Fruit fly (Drosophila melanogaster): ENCODE data around the gene CG32447.

Gene CG32447

DNA sequence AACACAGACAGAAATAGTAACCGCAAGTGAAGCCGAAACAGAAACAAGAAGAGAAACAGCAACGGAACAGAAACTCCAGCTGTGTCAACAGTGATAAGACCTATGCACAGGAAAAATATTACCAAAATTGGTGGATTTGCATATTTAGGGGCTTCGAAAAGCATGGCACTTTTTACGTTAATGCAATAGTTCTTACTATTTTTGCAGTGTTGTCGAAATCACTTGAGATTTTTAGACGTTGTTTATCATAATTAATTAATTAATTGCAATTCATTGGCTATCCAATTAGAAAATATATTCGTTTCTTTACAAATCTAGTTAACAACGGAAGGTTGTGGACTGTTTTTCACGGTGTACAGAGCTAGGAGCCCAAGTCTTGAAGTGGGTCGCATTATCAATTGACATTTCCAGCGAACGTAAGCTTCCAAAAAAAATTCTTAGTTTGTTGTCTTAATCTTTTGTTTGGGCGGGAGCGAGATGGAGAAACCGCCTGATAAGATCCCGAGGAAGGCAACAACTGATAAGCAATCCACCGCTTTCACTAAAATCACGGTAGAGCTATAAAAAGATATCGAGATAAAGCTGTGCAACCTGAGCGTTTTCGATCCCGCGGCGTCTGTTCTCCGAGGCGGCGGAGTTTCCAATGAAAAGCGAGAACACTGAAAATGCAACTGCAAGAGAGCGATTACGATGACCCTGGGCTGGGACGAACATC, 21.0 kb upstream of the CG32447 start:
- TF ChIP-seq tj (GFP tag; optimal IDR thresholded peaks at IDR 0.05): peak; percentile 48
- no peak for TF ChIP-seq CG5204 (GFP tag; optimal IDR thresholded peaks at IDR 0.05)
- TF ChIP-seq bab1 (GFP tag; optimal IDR thresholded peaks at IDR 0.05): peak; percentile 13

DNA sequence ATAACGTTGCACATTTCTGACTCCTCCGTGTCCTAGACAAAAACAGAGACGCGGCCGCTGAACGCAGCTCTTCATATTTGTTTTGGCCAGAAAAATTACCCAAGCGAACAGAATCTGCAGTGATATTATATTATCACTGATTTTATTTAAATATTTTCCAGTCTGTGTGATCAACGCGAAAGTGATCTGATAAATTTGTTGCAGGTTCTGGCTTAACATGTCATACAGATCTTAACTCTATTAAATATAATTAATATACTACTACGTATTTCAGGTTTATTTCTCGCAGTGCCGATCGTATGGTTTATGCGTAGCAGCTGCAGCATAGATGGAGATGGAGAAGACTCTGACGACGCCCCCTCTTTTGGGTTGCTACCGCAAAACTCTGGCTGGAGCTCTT, 14.7 kb upstream of the CG32447 start:
- TF ChIP-seq Clk (GFP tag; optimal IDR thresholded peaks at IDR 0.05) (no peak), cic (GFP tag; optimal IDR thresholded peaks at IDR 0.05) (no peak), kay (GFP tag; ENCODE audit: borderline replicate concordance) (no peak), CG11617 (GFP tag; optimal IDR thresholded peaks at IDR 0.05) (no peak), tj (GFP tag; optimal IDR thresholded peaks at IDR 0.05) (no peak), cnc (optimal IDR thresholded peaks at IDR 0.05) (no peak), CG14711 (tag; optimal IDR thresholded peaks at IDR 0.05) (no peak), CG5204 (GFP tag; optimal IDR thresholded peaks at IDR 0.05) (no peak), CG12768 (GFP tag; optimal IDR thresholded peaks at IDR 0.05) (no peak), ovo (GFP tag; optimal IDR thresholded peaks at IDR 0.05) (no peak), Crg-1 (GFP tag; optimal IDR thresholded peaks at IDR 0.05) (no peak), bab1 (GFP tag; optimal IDR thresholded peaks at IDR 0.05) (no peak), CG1620 (GFP tag; optimal IDR thresholded peaks at IDR 0.05) (no peak), Mnt (GFP tag; optimal IDR thresholded peaks at IDR 0.05) (no peak), CG7045 (GFP tag; optimal IDR thresholded peaks at IDR 0.05) (no peak), CG7101 (tag; optimal IDR thresholded peaks at IDR 0.05) (no peak), pad (GFP tag; optimal IDR thresholded peaks at IDR 0.05) (no peak)

DNA sequence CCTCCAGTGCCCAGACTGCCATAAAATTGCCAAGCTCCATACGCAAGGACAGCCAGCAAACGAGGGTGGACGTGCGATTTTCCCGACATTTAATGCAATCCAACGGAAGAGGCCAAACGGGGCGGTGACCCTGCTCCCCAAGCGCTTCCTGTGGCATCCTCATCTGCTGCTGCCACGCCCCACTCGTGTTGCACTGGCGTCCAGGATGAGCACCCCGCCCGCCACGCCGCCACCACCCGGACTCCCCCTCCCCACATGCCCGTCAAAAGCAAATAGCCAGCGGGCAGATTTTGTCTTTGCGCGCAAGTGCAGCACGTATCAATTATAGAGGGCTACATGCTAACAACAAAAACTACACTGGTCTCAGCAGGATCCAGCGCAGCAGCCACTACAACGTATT, 12.1 kb upstream of the CG32447 start:
- TF ChIP-seq CG7045 (GFP tag; optimal IDR thresholded peaks at IDR 0.05) (no peak), pad (GFP tag; optimal IDR thresholded peaks at IDR 0.05) (no peak), CG1620 (GFP tag; optimal IDR thresholded peaks at IDR 0.05) (no peak), CG33017 (tag; optimal IDR thresholded peaks at IDR 0.05) (no peak), CG5204 (GFP tag; optimal IDR thresholded peaks at IDR 0.05) (no peak), toe (GFP tag; optimal IDR thresholded peaks at IDR 0.05) (no peak), cic (GFP tag; optimal IDR thresholded peaks at IDR 0.05) (no peak), Clk (GFP tag; optimal IDR thresholded peaks at IDR 0.05) (no peak)

DNA sequence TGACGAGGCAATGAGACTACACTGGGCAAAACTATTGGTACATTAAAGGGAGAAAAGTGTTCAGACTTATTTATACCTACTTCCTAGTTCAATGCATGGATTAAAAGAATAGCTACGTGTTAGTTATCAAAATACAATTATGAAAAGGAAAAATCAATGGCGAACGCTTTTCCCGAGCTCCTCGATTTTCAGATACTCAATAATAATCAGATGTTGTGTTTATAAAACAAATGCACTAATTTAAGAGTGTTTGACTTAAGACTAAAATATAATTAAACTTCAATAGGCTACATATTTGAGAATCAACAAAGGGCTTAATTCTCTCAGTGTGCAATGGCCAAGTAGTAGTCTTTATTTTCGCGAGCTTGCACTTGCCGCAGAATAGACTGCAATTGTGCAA, 9.8 kb upstream of the CG32447 start:
- TF ChIP-seq CG12768 (GFP tag; optimal IDR thresholded peaks at IDR 0.05): no peak
- no peak for TF ChIP-seq CG7045 (GFP tag; optimal IDR thresholded peaks at IDR 0.05)
- no peak for TF ChIP-seq CG33017 (tag; optimal IDR thresholded peaks at IDR 0.05)
- TF ChIP-seq cnc (optimal IDR thresholded peaks at IDR 0.05): no peak
- no peak for TF ChIP-seq ovo (GFP tag; optimal IDR thresholded peaks at IDR 0.05)
- TF ChIP-seq cic (GFP tag; optimal IDR thresholded peaks at IDR 0.05): no peak
- TF ChIP-seq CG1620 (GFP tag; optimal IDR thresholded peaks at IDR 0.05): no peak
- no peak for TF ChIP-seq kay (GFP tag; ENCODE audit: borderline replicate concordance)
- TF ChIP-seq Mnt (GFP tag; optimal IDR thresholded peaks at IDR 0.05): no peak

DNA sequence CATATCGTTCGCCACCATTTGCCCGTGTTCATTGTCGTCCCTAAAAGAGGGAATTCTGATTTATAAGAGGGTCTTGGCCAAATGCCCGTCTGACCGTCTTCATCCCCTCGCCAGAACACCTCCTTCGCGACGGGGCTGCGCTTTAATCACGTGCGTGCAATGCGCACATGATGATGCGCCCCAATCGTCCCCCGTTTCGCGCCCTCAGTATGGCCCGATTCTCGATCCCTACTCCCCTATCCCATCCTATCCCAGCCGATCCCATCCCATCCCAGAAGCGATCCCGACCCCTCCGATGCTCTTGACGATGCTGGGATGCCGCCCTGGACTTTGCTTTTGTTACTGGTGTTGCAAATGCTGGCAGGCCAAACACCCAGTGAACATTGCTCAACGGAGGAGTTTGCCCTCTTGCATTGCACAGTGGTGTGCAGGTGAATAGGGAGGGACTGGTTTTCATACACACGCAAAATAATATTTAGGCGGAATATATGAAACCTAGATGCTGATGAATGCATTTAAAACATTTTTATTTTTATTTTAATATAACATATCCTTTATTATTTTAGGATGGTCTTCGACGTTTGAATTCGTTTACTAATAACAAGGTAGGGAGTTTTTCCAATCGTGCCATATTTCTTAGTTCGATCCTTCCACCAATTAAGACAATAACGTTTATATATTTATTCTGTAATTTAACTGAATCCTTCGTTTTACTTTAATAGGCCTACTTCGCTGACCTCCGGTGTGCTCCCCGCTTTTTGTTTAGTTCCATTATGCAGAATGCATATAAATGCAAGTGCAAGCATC, 3.8 kb upstream of the CG32447 start:
- no peak for TF ChIP-seq cnc (optimal IDR thresholded peaks at IDR 0.05)
- no peak for TF ChIP-seq tj (GFP tag; optimal IDR thresholded peaks at IDR 0.05)
- TF ChIP-seq CG7045 (GFP tag; optimal IDR thresholded peaks at IDR 0.05): no peak
- no peak for TF ChIP-seq bab1 (GFP tag; optimal IDR thresholded peaks at IDR 0.05)
- TF ChIP-seq Hr96 (GFP tag; optimal IDR thresholded peaks at IDR 0.05): no peak
- no peak for TF ChIP-seq CG14711 (tag; optimal IDR thresholded peaks at IDR 0.05)
- TF ChIP-seq Crg-1 (GFP tag; optimal IDR thresholded peaks at IDR 0.05): no peak
- no peak for TF ChIP-seq CG7101 (tag; optimal IDR thresholded peaks at IDR 0.05)

DNA sequence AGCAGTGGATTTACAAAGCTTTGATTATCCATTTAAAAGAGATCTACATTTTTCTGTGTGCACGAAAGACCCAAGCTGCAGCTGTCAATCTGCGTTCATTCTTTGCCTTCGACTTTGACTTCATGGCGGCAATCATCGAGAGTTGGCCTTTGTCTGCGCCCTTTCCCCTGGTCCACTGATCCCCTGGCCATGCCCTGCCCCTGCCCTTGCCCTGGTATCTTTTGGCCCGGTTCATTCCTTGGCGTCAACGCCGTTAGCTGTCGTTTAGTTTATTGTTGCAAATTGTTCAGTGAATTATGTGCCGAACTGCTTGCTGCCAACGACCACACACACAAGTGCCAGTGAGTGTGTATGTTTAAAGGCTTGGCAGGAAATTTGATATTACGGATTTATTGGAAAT, 5.2 kb downstream of the CG32447 start:
- no peak for TF ChIP-seq CG1620 (GFP tag; optimal IDR thresholded peaks at IDR 0.05)
- no peak for TF ChIP-seq Crg-1 (GFP tag; optimal IDR thresholded peaks at IDR 0.05)
- TF ChIP-seq CG12768 (GFP tag; optimal IDR thresholded peaks at IDR 0.05): no peak
- TF ChIP-seq CG7101 (tag; optimal IDR thresholded peaks at IDR 0.05): no peak
- no peak for TF ChIP-seq Mnt (GFP tag; optimal IDR thresholded peaks at IDR 0.05)
- no peak for TF ChIP-seq pad (GFP tag; optimal IDR thresholded peaks at IDR 0.05)
- TF ChIP-seq CG33017 (tag; optimal IDR thresholded peaks at IDR 0.05): no peak
- TF ChIP-seq ovo (GFP tag; optimal IDR thresholded peaks at IDR 0.05): no peak
- TF ChIP-seq tj (GFP tag; optimal IDR thresholded peaks at IDR 0.05): no peak
- TF ChIP-seq cnc (optimal IDR thresholded peaks at IDR 0.05): no peak
- TF ChIP-seq CG14711 (tag; optimal IDR thresholded peaks at IDR 0.05): no peak
- no peak for TF ChIP-seq bab1 (GFP tag; optimal IDR thresholded peaks at IDR 0.05)
- TF ChIP-seq Hr96 (GFP tag; optimal IDR thresholded peaks at IDR 0.05): no peak
- TF ChIP-seq CG5204 (GFP tag; optimal IDR thresholded peaks at IDR 0.05): no peak
- no peak for TF ChIP-seq CG11617 (GFP tag; optimal IDR thresholded peaks at IDR 0.05)
- TF ChIP-seq CG7045 (GFP tag; optimal IDR thresholded peaks at IDR 0.05): no peak
- no peak for TF ChIP-seq Clk (GFP tag; optimal IDR thresholded peaks at IDR 0.05)
- TF ChIP-seq cic (GFP tag; optimal IDR thresholded peaks at IDR 0.05): no peak
- no peak for TF ChIP-seq toe (GFP tag; optimal IDR thresholded peaks at IDR 0.05)
- TF ChIP-seq kay (GFP tag; ENCODE audit: borderline replicate concordance): no peak

All from whole organism, adult.